Fruit fly (Drosophila melanogaster): ENCODE results near the gene CG32264.

DNA sequence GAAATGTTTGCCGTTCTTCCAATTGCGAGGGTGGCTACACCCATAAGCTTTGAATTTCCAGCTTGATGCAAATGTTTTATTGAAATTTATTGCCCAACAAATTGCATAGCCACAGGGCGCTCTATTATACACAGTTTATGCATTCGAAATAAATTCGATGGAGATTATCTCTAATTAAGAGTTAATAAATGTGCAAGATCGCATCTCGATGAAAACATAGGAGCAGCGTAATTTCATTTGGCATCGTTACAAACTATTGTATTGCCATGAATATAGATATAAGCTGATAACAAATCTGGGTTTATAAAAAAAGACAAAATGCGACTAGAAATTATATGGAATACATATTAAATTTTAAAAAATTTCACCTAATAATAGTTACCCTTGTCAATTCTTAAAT lies 44.2 kb upstream of the CG32264 start:
- TF ChIP-seq zen2 (GFP tag; IDR thresholded peaks at IDR 0.05; ENCODE audit: partially characterized antibody) (no peak), NFAT (GFP tag; IDR thresholded peaks at IDR 0.05) (no peak), sisA (GFP tag; IDR thresholded peaks at IDR 0.05) (no peak), tna (GFP tag; IDR thresholded peaks at IDR 0.05; ENCODE audit: partially characterized antibody) (no peak), CTCF (GFP tag; optimal IDR thresholded peaks at IDR 0.05) (no peak), Hr51 (GFP tag; optimal IDR thresholded peaks at IDR 0.05) (no peak), Jarid2 (GFP tag; optimal IDR thresholded peaks at IDR 0.05) (no peak), CrebB (tag; optimal IDR thresholded peaks at IDR 0.05) (no peak), klu (GFP tag; IDR thresholded peaks at IDR 0.05) (no peak), btn (GFP tag; optimal IDR thresholded peaks at IDR 0.05) (no peak), Neu2 (GFP tag; optimal IDR thresholded peaks at IDR 0.05; ENCODE audit: borderline replicate concordance) (no peak), CG8478 (optimal IDR thresholded peaks at IDR 0.05) (no peak), Hmx (GFP tag; optimal IDR thresholded peaks at IDR 0.05) (no peak)
